Fruit fly (Drosophila melanogaster) whole organism, embryonic: ENCODE data around the gene SpdS.

Experiments
- Bteb2 ChIP-seq: fragments of 200-800 bp; sonication (Bioruptor generic); optimal IDR thresholded peaks from 2 replicates; lab custom pipeline; 2016; ENCODE audit warnings: missing biosample characterization, missing genetic modification characterization
- CG10654 ChIP-seq: fragments of 200-800 bp; sonication (Bioruptor generic); optimal IDR thresholded peaks from 2 replicates; lab custom pipeline; 2016; ENCODE audit warnings: missing biosample characterization, missing genetic modification characterization
- CG13296 ChIP-seq: fragments of 200-800 bp; sonication (Bioruptor generic); optimal IDR thresholded peaks from 3 replicates; lab custom pipeline; 2018; ENCODE audit warnings: missing biosample characterization, mild to moderate bottlenecking, missing genetic modification characterization
- CG14441 ChIP-seq: fragments of 200-800 bp; sonication (Bioruptor generic); IDR thresholded peaks from 2 replicates; pipeline ENCODE4 v1.3.6; 2022; ENCODE audit warnings: missing biosample characterization, missing genetic modification characterization
- CG1529 ChIP-seq: fragments of 200-800 bp; sonication (Bioruptor generic); optimal IDR thresholded peaks from 3 replicates; lab custom pipeline; 2018; ENCODE audit warnings: missing biosample characterization, missing genetic modification characterization
- CG15479 ChIP-seq: fragments of 200-800 bp; sonication (Bioruptor generic); optimal IDR thresholded peaks from 3 replicates; lab custom pipeline; 2019; ENCODE audit warnings: missing biosample characterization, mild to moderate bottlenecking, missing genetic modification characterization, moderate library complexity
- CG17385 ChIP-seq: fragments of 200-800 bp; sonication (Bioruptor generic); optimal IDR thresholded peaks from 3 replicates; lab custom pipeline; 2018; ENCODE audit warnings: missing biosample characterization, mild to moderate bottlenecking, missing genetic modification characterization
- CG2712 ChIP-seq: fragments of 200-800 bp; optimal IDR thresholded peaks from 3 replicates; lab custom pipeline; 2019; ENCODE audit warnings: missing biosample characterization, mild to moderate bottlenecking, missing genetic modification characterization, moderate library complexity
- CG30431 ChIP-seq: fragments of 200-800 bp; sonication (Bioruptor generic); optimal IDR thresholded peaks from 2 replicates; lab custom pipeline; 2017; ENCODE audit warnings: missing biosample characterization, missing genetic modification characterization
- CG31388 ChIP-seq: fragments of 200-800 bp; sonication (Bioruptor generic); optimal IDR thresholded peaks from 2 replicates; lab custom pipeline; 2016; ENCODE audit warnings: missing biosample characterization, missing genetic modification characterization
- CG33213 ChIP-seq: fragments of 200-800 bp; sonication (Bioruptor generic); optimal IDR thresholded peaks from 3 replicates; lab custom pipeline; 2016; ENCODE audit warnings: missing biosample characterization, missing genetic modification characterization
- CG34376 ChIP-seq: fragments of 200-800 bp; sonication (Bioruptor generic); optimal IDR thresholded peaks from 2 replicates; lab custom pipeline; 2018; ENCODE audit warnings: missing biosample characterization, mild to moderate bottlenecking, missing genetic modification characterization
- CG34422 ChIP-seq: fragments of 200-800 bp; sonication (Bioruptor generic); IDR thresholded peaks from 3 replicates; pipeline ENCODE4 v1.3.6; 2022; ENCODE audit warnings: missing biosample characterization, missing genetic modification characterization
- CG3838 ChIP-seq: fragments of 200-800 bp; sonication (Bioruptor generic); optimal IDR thresholded peaks from 3 replicates; lab custom pipeline; 2016; ENCODE audit warnings: missing biosample characterization, missing genetic modification characterization
- CG7839 ChIP-seq: fragments of 200-800 bp; sonication (Bioruptor generic); optimal IDR thresholded peaks from 3 replicates; lab custom pipeline; 2018; ENCODE audit warnings: missing biosample characterization, mild to moderate bottlenecking, missing genetic modification characterization, moderate library complexity
- CG8765 ChIP-seq: fragments of 200-800 bp; sonication (Bioruptor generic); IDR thresholded peaks from 2 replicates; pipeline ENCODE4 v1.3.6; 2022; ENCODE audit warnings: missing biosample characterization, missing genetic modification characterization
- CG8944 ChIP-seq: fragments of 200-800 bp; sonication (Bioruptor generic); optimal IDR thresholded peaks from 3 replicates; lab custom pipeline; 2016; ENCODE audit warnings: missing biosample characterization, missing genetic modification characterization
- D19B ChIP-seq: fragments of 200-800 bp; sonication (Bioruptor generic); optimal IDR thresholded peaks from 2 replicates; lab custom pipeline; 2017; ENCODE audit warnings: missing biosample characterization, mild to moderate bottlenecking, missing genetic modification characterization
- ERR ChIP-seq: fragments of 200-800 bp; sonication (Bioruptor generic); optimal IDR thresholded peaks from 2 replicates; lab custom pipeline; 2016; ENCODE audit warnings: missing biosample characterization, missing genetic modification characterization
- HmgZ ChIP-seq: fragments of 200-800 bp; sonication (Bioruptor generic); optimal IDR thresholded peaks from 2 replicates; lab custom pipeline; 2018; ENCODE audit warnings: missing biosample characterization, mild to moderate bottlenecking, missing genetic modification characterization
- Hmx ChIP-seq: fragments of 200-800 bp; sonication (Bioruptor generic); optimal IDR thresholded peaks from 2 replicates; lab custom pipeline; 2016; ENCODE audit warnings: missing biosample characterization, missing genetic modification characterization
- MBD-R2 ChIP-seq: fragments of 200-800 bp; sonication (Bioruptor generic); IDR thresholded peaks from 2 replicates; pipeline ENCODE4 v1.3.6; 2022; ENCODE audit warnings: missing biosample characterization, missing genetic modification characterization
- MESR4 ChIP-seq: fragments of 200-800 bp; sonication (Bioruptor generic); optimal IDR thresholded peaks from 2 replicates; lab custom pipeline; 2018; ENCODE audit warnings: missing biosample characterization, mild to moderate bottlenecking, missing genetic modification characterization, moderate library complexity
- Max ChIP-seq: fragments of 200-800 bp; sonication (Bioruptor generic); optimal IDR thresholded peaks from 2 replicates; lab custom pipeline; 2016; ENCODE audit warnings: missing biosample characterization, mild to moderate bottlenecking, missing genetic modification characterization
- Med ChIP-seq: fragments of 200-800 bp; sonication (Bioruptor generic); peaks from one replicate; lab custom pipeline; 2016; ENCODE audit warnings: missing biosample characterization, missing genetic modification characterization, mild to moderate bottlenecking, inconsistent platforms, moderate library complexity
- Mes4 ChIP-seq: fragments of 200-800 bp; sonication (Bioruptor generic); optimal IDR thresholded peaks from 2 replicates; lab custom pipeline; 2016; ENCODE audit warnings: missing biosample characterization, missing genetic modification characterization
- PHDP ChIP-seq: fragments of 200-800 bp; sonication (Bioruptor generic); optimal IDR thresholded peaks from 3 replicates; lab custom pipeline; 2018; ENCODE audit warnings: missing biosample characterization, mild to moderate bottlenecking, missing genetic modification characterization, moderate library complexity
- Xrp1 ChIP-seq: fragments of 200-800 bp; sonication (Bioruptor generic); IDR thresholded peaks from 2 replicates; pipeline ENCODE4 v1.3.6; 2022; ENCODE audit warnings: missing biosample characterization, missing genetic modification characterization
- disco-r ChIP-seq: fragments of 200-800 bp; sonication (Bioruptor generic); optimal IDR thresholded peaks from 2 replicates; lab custom pipeline; 2016; ENCODE audit warnings: missing biosample characterization, missing genetic modification characterization
- dm ChIP-seq: fragments of 200-800 bp; sonication (Bioruptor generic); optimal IDR thresholded peaks from 3 replicates; lab custom pipeline; 2016; ENCODE audit warnings: missing biosample characterization, missing genetic modification characterization
- fd102C ChIP-seq: fragments of 200-800 bp; sonication (Bioruptor generic); optimal IDR thresholded peaks from 2 replicates; lab custom pipeline; 2018; ENCODE audit warnings: missing biosample characterization, mild to moderate bottlenecking, missing genetic modification characterization, moderate library complexity
- gfzf ChIP-seq: fragments of 200-800 bp; sonication (Bioruptor generic); optimal IDR thresholded peaks from 2 replicates; lab custom pipeline; 2016; ENCODE audit warnings: missing biosample characterization, mild to moderate bottlenecking, missing genetic modification characterization, moderate library complexity
- h ChIP-seq: fragments of >200 bp; optimal IDR thresholded peaks from 2 replicates; lab custom pipeline; 2017
- kay ChIP-seq: fragments of 200-800 bp; sonication (Bioruptor generic); optimal IDR thresholded peaks from 2 replicates; lab custom pipeline; 2016; ENCODE audit warnings: missing biosample characterization, missing genetic modification characterization
- nau ChIP-seq: fragments of 200-800 bp; sonication (Bioruptor generic); optimal IDR thresholded peaks from 3 replicates; lab custom pipeline; 2017; ENCODE audit warnings: missing biosample characterization, mild to moderate bottlenecking, missing genetic modification characterization, missing genetic modification reagents
- nerfin-1 ChIP-seq: fragments of 200-800 bp; sonication (Bioruptor generic); optimal IDR thresholded peaks from 3 replicates; lab custom pipeline; 2019; ENCODE audit warnings: missing biosample characterization, mild to moderate bottlenecking, missing genetic modification characterization, moderate library complexity
- pb ChIP-seq: fragments of 200-800 bp; sonication (Bioruptor generic); optimal IDR thresholded peaks from 3 replicates; lab custom pipeline; 2016; ENCODE audit warnings: missing biosample characterization, missing genetic modification characterization
- prd ChIP-seq, 3 experiments: fragments of >200 bp in 2 of 3; fragments of 200-800 bp in 1 of 3; sonication (Bioruptor generic) in 1 of 3; optimal IDR thresholded peaks in 2 of 3; IDR thresholded peaks in 1 of 3; 2 replicates in 2 of 3; 3 replicates in 1 of 3; pipeline versions ENCODE4 v1.3.6 to Lab custom; 2017 to 2022; ENCODE audit warnings: missing biosample characterization in 1 of 3, missing genetic modification characterization in 1 of 3
- pros ChIP-seq: fragments of 200-800 bp; sonication (Bioruptor generic); optimal IDR thresholded peaks from 3 replicates; lab custom pipeline; 2019; ENCODE audit warnings: missing biosample characterization, mild to moderate bottlenecking, missing genetic modification characterization, moderate library complexity
- pzg ChIP-seq: fragments of 200-800 bp; sonication (Bioruptor generic); optimal IDR thresholded peaks from 3 replicates; lab custom pipeline; 2018; ENCODE audit warnings: missing biosample characterization, mild to moderate bottlenecking, missing genetic modification characterization, moderate library complexity
- rib ChIP-seq: fragments of 200-800 bp; sonication (Bioruptor generic); IDR thresholded peaks from 2 replicates; pipeline ENCODE4 v1.3.6; 2022; ENCODE audit warnings: missing biosample characterization, missing genetic modification characterization
- scrt ChIP-seq: fragments of 200-800 bp; sonication (Bioruptor generic); optimal IDR thresholded peaks from 2 replicates; lab custom pipeline; 2018; ENCODE audit warnings: missing biosample characterization, mild to moderate bottlenecking, missing genetic modification characterization, moderate library complexity
- sd ChIP-seq: fragments of 200-800 bp; sonication (Bioruptor generic); optimal IDR thresholded peaks from 3 replicates; lab custom pipeline; 2018; ENCODE audit warnings: missing biosample characterization, mild to moderate bottlenecking, missing genetic modification characterization, moderate library complexity
- sens ChIP-seq: fragments of 200-800 bp; sonication (Bioruptor generic); peaks from one replicate; lab custom pipeline; 2016; ENCODE audit warnings: missing biosample characterization, missing genetic modification characterization
- sim ChIP-seq: fragments of 200-800 bp; sonication (Bioruptor generic); IDR thresholded peaks from 2 replicates; pipeline ENCODE4 v1.3.6; 2022; ENCODE audit warnings: missing biosample characterization, missing genetic modification characterization
- sug ChIP-seq: fragments of 200-800 bp; optimal IDR thresholded peaks from 2 replicates; lab custom pipeline; 2019; ENCODE audit warnings: missing biosample characterization, mild to moderate bottlenecking, missing genetic modification characterization, moderate library complexity
- wek ChIP-seq: fragments of 200-800 bp; sonication (Bioruptor generic); optimal IDR thresholded peaks from 3 replicates; lab custom pipeline; 2018; ENCODE audit warnings: missing biosample characterization, mild to moderate bottlenecking, missing genetic modification characterization, moderate library complexity

SpdS gene

dm6 chr3R:9631564-9631963 is at the start of gene SpdS:
TSS of gene SpdS (plus strand) at chr3R:9631641.
- TF ChIP-seq gfzf: peak; percentile 57
- no peak for TF ChIP-seq CG1529 (GFP tag; lab: Kevin White, UChicago)
- TF ChIP-seq CG8765: no peak
- TF ChIP-seq fd102C: no peak
- TF ChIP-seq pb: no peak
- peak; percentile 23 for TF ChIP-seq wek
- TF ChIP-seq CG15479: no peak
- peak; percentile 72; the same call in 1 of the 3 replicates for TF ChIP-seq CG34422 (GFP tag; lab: Robert Waterston, UW)
- TF ChIP-seq disco-r (GFP tag; lab: Kevin White, UChicago): no peak
- no peak for TF ChIP-seq CG33213 (GFP tag; lab: Kevin White, UChicago)
- TF ChIP-seq pzg (GFP tag; lab: Kevin White, UChicago): peak; percentile 35
- no peak for TF ChIP-seq CG14441
- TF ChIP-seq CG2712 (tag; lab: Kevin White, UChicago): no peak
- no peak for TF ChIP-seq Mes4
- TF ChIP-seq CG7839 (tag; lab: Kevin White, UChicago): no peak
- no peak for TF ChIP-seq Bteb2
- TF ChIP-seq ERR (GFP tag; lab: Kevin White, UChicago): peak; percentile 79
- peak; percentile 62 for TF ChIP-seq sens (GFP tag; lab: Kevin White, UChicago)
- no peak for TF ChIP-seq CG30431 (GFP tag; lab: Kevin White, UChicago)
- TF ChIP-seq nau (GFP tag; lab: Kevin White, UChicago): peak; percentile 18
- peak; percentile 83 for TF ChIP-seq Max
- peak; percentile 30 for TF ChIP-seq CG13296 (GFP tag; lab: Kevin White, UChicago)
- 0 out of 2 replicates have a peak, but pooled peaks have one; percentile 18 for TF ChIP-seq MBD-R2 (GFP tag; lab: Robert Waterston, UW)
- TF ChIP-seq Med (GFP tag; lab: Kevin White, UChicago): peak; percentile 78
- TF ChIP-seq h (lab: Kevin White, UChicago): no peak
- TF ChIP-seq CG17385: peak; percentile 5
- no peak for TF ChIP-seq CG31388 (GFP tag; lab: Kevin White, UChicago)
- TF ChIP-seq sd (tag; lab: Kevin White, UChicago): peak; percentile 81
- no peak for TF ChIP-seq sim (GFP tag; lab: Robert Waterston, UW)
- TF ChIP-seq MESR4 (GFP tag; lab: Kevin White, UChicago): peak; percentile 26
- TF ChIP-seq Xrp1: no peak
- TF ChIP-seq PHDP (tag; lab: Kevin White, UChicago): peak; percentile 22
- peak; percentile 29 for TF ChIP-seq nerfin-1 (tag; lab: Kevin White, UChicago)
- no peak for TF ChIP-seq rib (GFP tag; lab: Robert Waterston, UW)
- TF ChIP-seq kay (GFP tag; lab: Kevin White, UChicago): no peak
- TF ChIP-seq pros (GFP tag; lab: Kevin White, UChicago): peak; percentile 15
- peak; percentile 78 for TF ChIP-seq dm (GFP tag; lab: Kevin White, UChicago)
- TF ChIP-seq D19B (GFP tag; lab: Kevin White, UChicago): no peak
- TF ChIP-seq HmgZ (tag; lab: Kevin White, UChicago): peak; percentile 21
- TF ChIP-seq CG34376 (GFP tag; lab: Kevin White, UChicago): peak; percentile 28
- no peak for TF ChIP-seq CG3838 (GFP tag; lab: Kevin White, UChicago)
- TF ChIP-seq prd (optimal IDR thresholded peaks at IDR 0.05; lab: Kevin White, UChicago): no peak
- no peak for TF ChIP-seq prd (GFP tag; IDR thresholded peaks at IDR 0.05; lab: Robert Waterston, UW)
- TF ChIP-seq CG8944 (GFP tag; lab: Kevin White, UChicago): no peak
- no peak for TF ChIP-seq CG10654
- peak; percentile 84 for TF ChIP-seq scrt (GFP tag; lab: Kevin White, UChicago)
- peak; percentile 10 for TF ChIP-seq sug (tag; lab: Kevin White, UChicago)
- no peak for TF ChIP-seq Hmx
